Fruit fly (Drosophila melanogaster) whole organism, embryonic: ENCODE measurements around the gene Ocrl.

ENCODE experiments used
- Adf1 ChIP-seq: fragments of 200-800 bp; sonication (Bioruptor generic); IDR thresholded peaks from 2 replicates; pipeline ENCODE4 v1.3.6; 2022; ENCODE audit warnings: missing biosample characterization, missing genetic modification characterization
- Aef1 ChIP-seq: fragments of 200-800 bp; sonication (Bioruptor generic); IDR thresholded peaks from 3 replicates; pipeline ENCODE4 v1.3.6; 2022; ENCODE audit warnings: missing biosample characterization, missing genetic modification characterization
- CG11723 ChIP-seq: fragments of 200-800 bp; sonication (Bioruptor generic); optimal IDR thresholded peaks from 2 replicates; lab custom pipeline; 2017; ENCODE audit warnings: missing biosample characterization, mild to moderate bottlenecking, missing genetic modification characterization
- CG13424 ChIP-seq: fragments of 200-800 bp; sonication (Bioruptor generic); optimal IDR thresholded peaks from 2 replicates; lab custom pipeline; 2019; ENCODE audit warnings: missing biosample characterization, mild to moderate bottlenecking, missing genetic modification characterization, moderate library complexity
- CG13775 ChIP-seq: fragments of 200-800 bp; sonication (Bioruptor generic); optimal IDR thresholded peaks from 3 replicates; lab custom pipeline; 2017; ENCODE audit warnings: missing biosample characterization, mild to moderate bottlenecking, missing genetic modification characterization
- CG15073 ChIP-seq: fragments of 200-800 bp; sonication (Bioruptor generic); optimal IDR thresholded peaks from 2 replicates; lab custom pipeline; 2016; ENCODE audit warnings: missing biosample characterization, missing genetic modification characterization
- CG18619 ChIP-seq: fragments of 200-800 bp; sonication (Bioruptor generic); optimal IDR thresholded peaks from 3 replicates; lab custom pipeline; 2017; ENCODE audit warnings: missing biosample characterization, mild to moderate bottlenecking, missing genetic modification characterization
- CG2712 ChIP-seq: fragments of 200-800 bp; optimal IDR thresholded peaks from 3 replicates; lab custom pipeline; 2019; ENCODE audit warnings: missing biosample characterization, mild to moderate bottlenecking, missing genetic modification characterization, moderate library complexity
- CG2889 ChIP-seq: fragments of 200-800 bp; sonication (Bioruptor generic); IDR thresholded peaks from 3 replicates; pipeline ENCODE4 v1.3.6; 2022; ENCODE audit warnings: missing biosample characterization, missing genetic modification characterization
- CG32772 ChIP-seq: fragments of 200-800 bp; sonication (Bioruptor generic); IDR thresholded peaks from 2 replicates; pipeline ENCODE4 v1.3.6; 2022; ENCODE audit warnings: missing biosample characterization, missing genetic modification characterization
- CG33557 ChIP-seq: fragments of 200-800 bp; sonication (Bioruptor generic); optimal IDR thresholded peaks from 2 replicates; lab custom pipeline; 2019; ENCODE audit warnings: missing biosample characterization, mild to moderate bottlenecking, missing genetic modification characterization, moderate library complexity
- CG34422 ChIP-seq: fragments of 200-800 bp; sonication (Bioruptor generic); IDR thresholded peaks from 3 replicates; pipeline ENCODE4 v1.3.6; 2022; ENCODE audit warnings: missing biosample characterization, missing genetic modification characterization
- CG42726 ChIP-seq: fragments of 200-800 bp; sonication (Bioruptor generic); IDR thresholded peaks from 2 replicates; pipeline ENCODE4 v1.3.6; 2022; ENCODE audit warnings: missing biosample characterization, missing genetic modification characterization; ENCODE audit not compliant: partially characterized antibody
- CG4360 ChIP-seq: fragments of 200-800 bp; sonication (Bioruptor generic); IDR thresholded peaks from 2 replicates; pipeline ENCODE4 v1.3.6; 2022; ENCODE audit warnings: missing biosample characterization, missing genetic modification characterization
- CG4854 ChIP-seq: fragments of 200-800 bp; sonication (Bioruptor generic); optimal IDR thresholded peaks from 2 replicates; lab custom pipeline; 2016; ENCODE audit warnings: missing biosample characterization, missing genetic modification characterization, inconsistent platforms
- CG8089 ChIP-seq: fragments of 200-800 bp; sonication (Bioruptor generic); optimal IDR thresholded peaks from 3 replicates; lab custom pipeline; 2016; ENCODE audit warnings: missing biosample characterization, missing genetic modification characterization
- CG8281 ChIP-seq: fragments of 200-800 bp; sonication (Bioruptor generic); optimal IDR thresholded peaks from 2 replicates; lab custom pipeline; 2018; ENCODE audit warnings: missing biosample characterization, mild to moderate bottlenecking, missing genetic modification characterization, moderate library complexity
- Dad ChIP-seq: fragments of 200-800 bp; sonication (Bioruptor generic); optimal IDR thresholded peaks from 3 replicates; lab custom pipeline; 2016; ENCODE audit warnings: missing biosample characterization, missing genetic modification characterization
- Dfd ChIP-seq, 2 experiments: fragments of >200 bp; optimal IDR thresholded peaks; 2 replicates each; lab custom pipeline; 2017; ENCODE audit warnings: missing biosample characterization in 2 of 2, missing genetic modification characterization in 2 of 2
- Dip3 ChIP-seq: fragments of 200-800 bp; sonication (Bioruptor generic); optimal IDR thresholded peaks from 3 replicates; lab custom pipeline; 2016; ENCODE audit warnings: missing biosample characterization, missing genetic modification characterization
- Drgx ChIP-seq: fragments of 200-800 bp; sonication (Bioruptor generic); IDR thresholded peaks from 2 replicates; pipeline ENCODE4 v1.3.6; 2022; ENCODE audit warnings: missing biosample characterization, missing genetic modification characterization
- ERR ChIP-seq: fragments of 200-800 bp; sonication (Bioruptor generic); optimal IDR thresholded peaks from 2 replicates; lab custom pipeline; 2016; ENCODE audit warnings: missing biosample characterization, missing genetic modification characterization
- Gug ChIP-seq: fragments of 200-800 bp; sonication (Bioruptor generic); IDR thresholded peaks from 4 replicates; pipeline ENCODE4 v1.3.6; 2022; ENCODE audit warnings: missing biosample characterization, missing genetic modification characterization
- H2.0 ChIP-seq: fragments of 200-800 bp; sonication (Bioruptor generic); IDR thresholded peaks from 2 replicates; pipeline ENCODE4 v1.3.6; 2022; ENCODE audit warnings: missing biosample characterization, missing genetic modification characterization
- HLH54F ChIP-seq: fragments of 200-800 bp; sonication (Bioruptor generic); optimal IDR thresholded peaks from 3 replicates; lab custom pipeline; 2016; ENCODE audit warnings: missing biosample characterization, missing genetic modification characterization
- Hmr ChIP-seq: fragments of 200-800 bp; sonication (Bioruptor generic); optimal IDR thresholded peaks from 3 replicates; lab custom pipeline; 2017; ENCODE audit warnings: mild to moderate bottlenecking, missing biosample characterization, missing genetic modification reagents, missing genetic modification characterization
- Hr39 ChIP-seq: fragments of >200 bp; optimal IDR thresholded peaks from 2 replicates; lab custom pipeline; 2017
- Meics ChIP-seq: fragments of 200-800 bp; sonication (Bioruptor generic); optimal IDR thresholded peaks from 2 replicates; lab custom pipeline; 2017; ENCODE audit warnings: missing biosample characterization, mild to moderate bottlenecking, missing genetic modification characterization
- NC2β ChIP-seq: fragments of 200-800 bp; sonication (Bioruptor generic); optimal IDR thresholded peaks from 2 replicates; lab custom pipeline; 2016; ENCODE audit warnings: missing biosample characterization, missing genetic modification characterization
- Pdp1 ChIP-seq, 2 experiments: fragments of 200-800 bp; sonication (Bioruptor generic); optimal IDR thresholded peaks; 3 replicates each; lab custom pipeline; 2016; ENCODE audit warnings: missing biosample characterization in 2 of 2, missing genetic modification characterization in 2 of 2, mild to moderate bottlenecking in 1 of 2, moderate library complexity in 1 of 2
- Poxn ChIP-seq: fragments of 200-800 bp; sonication (Bioruptor generic); IDR thresholded peaks from 2 replicates; pipeline ENCODE4 v1.3.6; 2022; ENCODE audit warnings: missing biosample characterization, missing genetic modification characterization
- Scr ChIP-seq: fragments of 200-800 bp; sonication (Bioruptor generic); IDR thresholded peaks from 2 replicates; pipeline ENCODE4 v1.3.6; 2022; ENCODE audit warnings: missing biosample characterization, missing genetic modification characterization; ENCODE audit not compliant: partially characterized antibody
- Xbp1 ChIP-seq: fragments of 200-800 bp; sonication (Bioruptor generic); optimal IDR thresholded peaks from 3 replicates; lab custom pipeline; 2016; ENCODE audit warnings: missing biosample characterization, mild to moderate bottlenecking, missing genetic modification characterization
- abd-A ChIP-seq: fragments of 200-800 bp; sonication (Bioruptor generic); optimal IDR thresholded peaks from 3 replicates; lab custom pipeline; 2019; ENCODE audit warnings: missing biosample characterization, mild to moderate bottlenecking, missing genetic modification characterization, moderate library complexity
- ara ChIP-seq: fragments of 200-800 bp; sonication (Bioruptor generic); IDR thresholded peaks from 2 replicates; pipeline ENCODE4 v1.3.6; 2022; ENCODE audit warnings: missing biosample characterization, missing genetic modification characterization
- az2 ChIP-seq: fragments of 200-800 bp; sonication (Bioruptor generic); optimal IDR thresholded peaks from 3 replicates; lab custom pipeline; 2016; ENCODE audit warnings: missing biosample characterization, missing genetic modification characterization
- corto ChIP-seq: fragments of 200-800 bp; sonication (Bioruptor generic); optimal IDR thresholded peaks from 2 replicates; lab custom pipeline; 2016; ENCODE audit warnings: missing biosample characterization, mild to moderate bottlenecking, missing genetic modification characterization, moderate library complexity
- gsb-n ChIP-seq: fragments of 200-800 bp; sonication (Bioruptor generic); optimal IDR thresholded peaks from 3 replicates; lab custom pipeline; 2018; ENCODE audit warnings: missing biosample characterization, mild to moderate bottlenecking, missing genetic modification characterization
- insv ChIP-seq, 2 experiments: fragments of 200-800 bp; sonication (Bioruptor generic); optimal IDR thresholded peaks; 3 replicates each; lab custom pipeline; 2016 to 2018; ENCODE audit warnings: missing biosample characterization in 2 of 2, missing genetic modification characterization in 2 of 2
- jigr1 ChIP-seq: fragments of 200-800 bp; sonication (Bioruptor generic); IDR thresholded peaks from 3 replicates; pipeline ENCODE4 v1.3.6; 2022; ENCODE audit warnings: missing biosample characterization, missing genetic modification characterization
- jumu ChIP-seq: fragments of 200-800 bp; sonication (Bioruptor generic); optimal IDR thresholded peaks from 3 replicates; lab custom pipeline; 2016; ENCODE audit warnings: missing biosample characterization, missing genetic modification characterization
- mam ChIP-seq: fragments of 200-800 bp; sonication (Bioruptor generic); optimal IDR thresholded peaks from 3 replicates; lab custom pipeline; 2016; ENCODE audit warnings: missing biosample characterization, missing genetic modification characterization
- pros ChIP-seq: fragments of 200-800 bp; sonication (Bioruptor generic); optimal IDR thresholded peaks from 3 replicates; lab custom pipeline; 2019; ENCODE audit warnings: missing biosample characterization, mild to moderate bottlenecking, missing genetic modification characterization, moderate library complexity
- pzg ChIP-seq: fragments of 200-800 bp; sonication (Bioruptor generic); optimal IDR thresholded peaks from 3 replicates; lab custom pipeline; 2018; ENCODE audit warnings: missing biosample characterization, mild to moderate bottlenecking, missing genetic modification characterization, moderate library complexity
- ro ChIP-seq: fragments of 200-800 bp; sonication (Bioruptor generic); IDR thresholded peaks from 2 replicates; pipeline ENCODE4 v1.3.6; 2022; ENCODE audit warnings: missing biosample characterization, missing genetic modification characterization
- schlank ChIP-seq: fragments of 200-800 bp; sonication (Bioruptor generic); optimal IDR thresholded peaks from 2 replicates; lab custom pipeline; 2018; ENCODE audit warnings: missing biosample characterization, mild to moderate bottlenecking, missing genetic modification characterization
- scrt ChIP-seq: fragments of 200-800 bp; sonication (Bioruptor generic); optimal IDR thresholded peaks from 2 replicates; lab custom pipeline; 2018; ENCODE audit warnings: missing biosample characterization, mild to moderate bottlenecking, missing genetic modification characterization, moderate library complexity
- sd ChIP-seq: fragments of 200-800 bp; sonication (Bioruptor generic); optimal IDR thresholded peaks from 3 replicates; lab custom pipeline; 2018; ENCODE audit warnings: missing biosample characterization, mild to moderate bottlenecking, missing genetic modification characterization, moderate library complexity
- tin ChIP-seq: fragments of 200-800 bp; sonication (Bioruptor generic); optimal IDR thresholded peaks from 3 replicates; lab custom pipeline; 2016; ENCODE audit warnings: missing biosample characterization, missing genetic modification characterization

The Ocrl gene

DNA sequence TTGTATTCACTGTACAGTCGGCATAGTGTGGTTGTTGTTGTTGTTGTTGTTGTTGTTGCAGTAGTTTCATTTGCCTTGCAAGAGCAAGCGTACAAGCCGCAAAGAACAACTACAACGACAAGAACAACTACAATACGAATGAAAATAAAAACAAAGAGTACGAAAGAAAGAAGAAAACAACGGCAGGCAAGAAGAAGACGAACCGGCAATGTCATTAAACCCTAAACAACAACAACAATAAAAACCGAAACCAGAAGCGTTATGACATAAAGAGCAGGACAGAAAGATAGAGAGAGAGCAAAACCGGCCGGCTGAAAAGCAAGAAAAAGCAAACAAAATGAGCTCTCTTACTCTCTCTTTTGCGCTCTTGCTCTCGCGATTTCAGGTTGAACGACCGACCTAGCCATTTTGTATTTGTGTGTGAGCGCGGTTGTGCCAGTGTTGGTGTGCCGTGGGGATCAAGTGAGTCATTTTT, 25.2 kb downstream of the Ocrl start (continued):
- peak in 1 of 2 experiments; percentile 94 for TF ChIP-seq Pdp1 (GFP tag; optimal IDR thresholded peaks at IDR 0.05; lab: Kevin White, UChicago)
- peak; percentile 86 for TF ChIP-seq pros
- no peak for TF ChIP-seq Poxn (GFP tag; lab: Robert Waterston, UW)
- peak; percentile 24 for TF ChIP-seq corto
- peak; percentile 50 for TF ChIP-seq abd-A (tag; lab: Kevin White, UChicago)
- TF ChIP-seq gsb-n (tag; lab: Kevin White, UChicago): no peak
- no peak for TF ChIP-seq CG4854
- 0 out of 2 replicates have a peak, but pooled peaks have one; percentile 3 for TF ChIP-seq CG42726 (GFP tag; lab: Robert Waterston, UW)
- TF ChIP-seq, all 482 proteins: peak for 31

DNA sequence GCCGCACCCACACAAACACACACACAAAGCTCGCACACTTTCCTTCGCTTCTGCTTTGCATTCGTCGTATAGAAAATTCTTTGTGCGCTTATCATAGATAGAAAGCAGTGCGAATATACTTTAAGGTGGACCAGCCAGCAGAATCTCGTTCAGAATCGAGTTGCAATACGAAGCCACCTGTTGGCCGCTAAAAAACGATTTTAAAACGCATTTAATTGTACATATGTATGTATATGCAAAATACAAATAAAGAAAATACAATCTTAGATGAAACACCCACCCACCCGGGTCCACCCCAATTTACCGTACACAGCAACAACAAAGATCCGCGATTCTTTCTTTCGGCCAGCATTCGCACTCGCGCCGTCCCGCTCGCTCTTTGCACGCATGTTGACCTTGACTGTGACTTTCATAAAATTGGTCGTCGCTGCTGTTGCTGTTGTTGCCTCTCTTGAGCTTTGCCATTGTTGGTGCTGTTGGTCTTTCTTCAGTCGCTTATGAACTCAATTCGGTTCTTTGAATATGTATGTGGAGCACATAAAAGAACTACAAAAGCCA, 25.8 kb downstream of the Ocrl start:
- TF ChIP-seq scrt (GFP tag; lab: Kevin White, UChicago): peak; percentile 55
- TF ChIP-seq Xbp1 (GFP tag; lab: Kevin White, UChicago): peak; percentile 31
- peak; percentile 59 for TF ChIP-seq mam (GFP tag; lab: Kevin White, UChicago)
- TF ChIP-seq abd-A (tag; lab: Kevin White, UChicago): no peak
- TF ChIP-seq ara (GFP tag; lab: Robert Waterston, UW): 0 out of 2 replicates have a peak, but pooled peaks have one; percentile 26
- no peak for TF ChIP-seq sd (tag; lab: Kevin White, UChicago)
- TF ChIP-seq Dad (GFP tag; lab: Kevin White, UChicago): no peak
- no peak for TF ChIP-seq az2 (GFP tag; lab: Kevin White, UChicago)
- TF ChIP-seq CG33557 (GFP tag; lab: Kevin White, UChicago): no peak
- TF ChIP-seq ro (GFP tag; lab: Robert Waterston, UW): no peak
- peak; percentile 38; the same call in 1 of the 4 replicates for TF ChIP-seq Gug (GFP tag; lab: Robert Waterston, UW)
- no peak for TF ChIP-seq CG11723 (GFP tag; lab: Kevin White, UChicago)
- TF ChIP-seq CG32772 (GFP tag; lab: Robert Waterston, UW): 0 out of 2 replicates have a peak, but pooled peaks have one; percentile 25
- TF ChIP-seq CG4360 (GFP tag; lab: Robert Waterston, UW): no peak
- peak; percentile 39; the same call in 2 of the 3 replicates for TF ChIP-seq Aef1 (GFP tag; lab: Robert Waterston, UW)
- peak; percentile 49 for TF ChIP-seq CG2712 (tag; lab: Kevin White, UChicago)
- no peak for TF ChIP-seq CG8281 (tag; lab: Kevin White, UChicago)
- TF ChIP-seq CG2889 (GFP tag; lab: Robert Waterston, UW): no peak
- TF ChIP-seq jumu (GFP tag; lab: Kevin White, UChicago): no peak
- peak; percentile 68 for TF ChIP-seq HLH54F (GFP tag; lab: Kevin White, UChicago)
- TF ChIP-seq Hmr: peak; percentile 80
- no peak for TF ChIP-seq Hr39 (lab: Kevin White, UChicago)
- TF ChIP-seq Dfd (GFP tag; optimal IDR thresholded peaks at IDR 0.05; lab: Kevin White, UChicago): no peak
- TF ChIP-seq Scr (GFP tag; lab: Robert Waterston, UW): no peak
- no peak for TF ChIP-seq CG15073 (GFP tag; lab: Kevin White, UChicago)
- peak; percentile 86 for TF ChIP-seq ERR
- TF ChIP-seq NC2β: no peak
- TF ChIP-seq jigr1 (GFP tag; lab: Robert Waterston, UW): no peak
- TF ChIP-seq insv (GFP tag; optimal IDR thresholded peaks at IDR 0.05; lab: Kevin White, UChicago): no peak
- no peak for TF ChIP-seq pzg
- TF ChIP-seq CG13424 (tag; lab: Kevin White, UChicago): peak; percentile 17
- TF ChIP-seq tin (GFP tag; lab: Kevin White, UChicago): no peak
- no peak for TF ChIP-seq CG34422 (GFP tag; lab: Robert Waterston, UW)
- peak; percentile 52 for TF ChIP-seq CG13775
- no peak for TF ChIP-seq Adf1 (GFP tag; lab: Robert Waterston, UW)
- peak; percentile 35; the same call in 1 of the 2 replicates for TF ChIP-seq H2.0 (GFP tag; lab: Robert Waterston, UW)
- no peak for TF ChIP-seq CG8089 (GFP tag; lab: Kevin White, UChicago)
- no peak for TF ChIP-seq CG42726 (GFP tag; lab: Robert Waterston, UW)
- peak; percentile 58 for TF ChIP-seq CG18619 (GFP tag; lab: Kevin White, UChicago)
- TF ChIP-seq Dip3 (GFP tag; lab: Kevin White, UChicago): peak; percentile 80
- peak; percentile 41 for TF ChIP-seq schlank (tag; lab: Kevin White, UChicago)
- peak; percentile 77 for TF ChIP-seq Meics
- peak; percentile 96 for TF ChIP-seq Drgx (GFP tag; lab: Robert Waterston, UW)
